Fruit fly (Drosophila melanogaster): ENCODE data around the gene CG44325.

CG44325 gene

DNA sequence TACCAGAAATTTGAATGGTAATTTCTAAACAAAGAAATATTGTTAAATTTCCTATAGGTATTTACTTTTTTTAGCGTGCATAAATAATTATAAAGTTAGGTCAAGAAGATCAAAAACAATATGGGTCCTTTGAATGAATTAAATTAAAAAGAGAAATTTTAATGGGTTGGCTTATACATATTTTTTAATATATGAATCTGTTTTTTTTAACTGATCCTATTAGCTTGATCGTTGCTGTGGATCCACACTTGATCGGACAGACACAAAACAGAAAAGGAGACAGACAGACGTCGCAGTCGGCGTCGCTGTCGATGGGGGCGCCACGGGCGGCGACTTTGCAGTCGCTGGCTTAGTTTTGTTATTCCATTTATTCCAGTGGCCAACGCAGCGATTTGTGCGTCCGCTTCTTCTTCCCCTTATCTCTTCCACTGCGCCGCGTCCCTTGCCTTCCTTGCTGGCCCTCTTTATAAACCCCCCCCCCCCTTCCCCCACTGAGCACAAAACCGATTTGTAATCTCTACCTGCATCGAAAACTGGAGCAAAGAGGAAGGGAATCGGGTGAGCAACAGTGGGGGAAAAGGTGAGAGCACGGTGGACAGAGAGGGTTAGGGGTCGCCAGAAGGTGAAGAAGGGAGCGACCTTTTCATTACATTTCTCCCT, 30.4 kb downstream of the CG44325 start (continued):
- TF ChIP-seq Sox102F (GFP tag; optimal IDR thresholded peaks at IDR 0.05) = peak; percentile 84
- no peak for TF ChIP-seq D19B (GFP tag; optimal IDR thresholded peaks at IDR 0.05)
- no peak for TF ChIP-seq hth (optimal IDR thresholded peaks at IDR 0.05)
- peak; percentile 20 for TF ChIP-seq Mad (GFP tag; optimal IDR thresholded peaks at IDR 0.05)
- peak; percentile 19 for TF ChIP-seq Camta (GFP tag; optimal IDR thresholded peaks at IDR 0.05)
- no peak for TF ChIP-seq tup (GFP tag; optimal IDR thresholded peaks at IDR 0.05)
- TF ChIP-seq Rx (GFP tag; IDR thresholded peaks at IDR 0.05) = no peak
- peak; percentile 85 for TF ChIP-seq CG17361 (GFP tag; IDR thresholded peaks at IDR 0.05)
- peak; percentile 49 for TF ChIP-seq onecut (GFP tag; IDR thresholded peaks at IDR 0.05)
- TF ChIP-seq CG7556 (GFP tag; optimal IDR thresholded peaks at IDR 0.05) = peak; percentile 80
- no peak for TF ChIP-seq CG7928 (GFP tag; optimal IDR thresholded peaks at IDR 0.05)
- peak; percentile 10 for TF ChIP-seq NfI (GFP tag; optimal IDR thresholded peaks at IDR 0.05)
- TF ChIP-seq grn (GFP tag; optimal IDR thresholded peaks at IDR 0.05) = peak; percentile 87
- TF ChIP-seq CG5180 (GFP tag; optimal IDR thresholded peaks at IDR 0.05) = peak; percentile 14
- no peak for TF ChIP-seq ro (GFP tag; IDR thresholded peaks at IDR 0.05)
- TF ChIP-seq kah (GFP tag; optimal IDR thresholded peaks at IDR 0.05) = peak; percentile 31
- TF ChIP-seq Hr78 (GFP tag; optimal IDR thresholded peaks at IDR 0.05) = peak in 1 of 2 experiments; percentile 98
- peak; percentile 61 for TF ChIP-seq Nf-YB (GFP tag; optimal IDR thresholded peaks at IDR 0.05)
- peak; percentile 45 for TF ChIP-seq CG4404 (GFP tag; IDR thresholded peaks at IDR 0.05)
- TF ChIP-seq Dip2 (GFP tag; IDR thresholded peaks at IDR 0.05) = no peak
- TF ChIP-seq ttk (GFP tag; IDR thresholded peaks at IDR 0.05) = 0 out of 2 replicates have a peak, but pooled peaks have one; percentile 4
- no peak for TF ChIP-seq hkb (optimal IDR thresholded peaks at IDR 0.05)
- TF ChIP-seq hkb (GFP tag; IDR thresholded peaks at IDR 0.05) = peak; percentile 77
- TF ChIP-seq br (optimal IDR thresholded peaks at IDR 0.05) = no peak
- TF ChIP-seq stwl (tag; optimal IDR thresholded peaks at IDR 0.05) = no peak
- TF ChIP-seq CG8388 (GFP tag; optimal IDR thresholded peaks at IDR 0.05) = peak; percentile 80
- no peak for TF ChIP-seq Dfd (GFP tag; optimal IDR thresholded peaks at IDR 0.05)
- no peak for TF ChIP-seq mam (GFP tag; optimal IDR thresholded peaks at IDR 0.05)
- peak; percentile 28 for TF ChIP-seq Mes4 (GFP tag; optimal IDR thresholded peaks at IDR 0.05)
- no peak for TF ChIP-seq zen2 (GFP tag; IDR thresholded peaks at IDR 0.05; ENCODE audit: partially characterized antibody)
- TF ChIP-seq gfzf (GFP tag; optimal IDR thresholded peaks at IDR 0.05) = no peak
- TF ChIP-seq Doc2 (GFP tag; IDR thresholded peaks at IDR 0.05) = no peak
- TF ChIP-seq CG17829 (tag; optimal IDR thresholded peaks at IDR 0.05) = peak; percentile 90
- TF ChIP-seq CG31441 (GFP tag; IDR thresholded peaks at IDR 0.05) = peak; percentile 82
- TF ChIP-seq Dll (GFP tag; IDR thresholded peaks at IDR 0.05; ENCODE audit: partially characterized antibody) = no peak
- TF ChIP-seq Sin3A (optimal IDR thresholded peaks at IDR 0.05) = no peak
- TF ChIP-seq NK7.1 (GFP tag; optimal IDR thresholded peaks at IDR 0.05) = no peak
- TF ChIP-seq CG18262 (tag; optimal IDR thresholded peaks at IDR 0.05) = peak; percentile 92
- peak; percentile 58 for TF ChIP-seq tap (tag; optimal IDR thresholded peaks at IDR 0.05)
- TF ChIP-seq Hr39 (optimal IDR thresholded peaks at IDR 0.05) = no peak
- TF ChIP-seq p53 (GFP tag; optimal IDR thresholded peaks at IDR 0.05) = no peak
- TF ChIP-seq sim (GFP tag; IDR thresholded peaks at IDR 0.05) = peak; percentile 31; the same call in 1 of the 2 replicates
- TF ChIP-seq CoRest (tag; optimal IDR thresholded peaks at IDR 0.05) = peak; percentile 82
- peak; percentile 32 for TF ChIP-seq Fer3 (tag; optimal IDR thresholded peaks at IDR 0.05)
- peak; percentile 29 for TF ChIP-seq Meics (GFP tag; optimal IDR thresholded peaks at IDR 0.05)
- TF ChIP-seq so (GFP tag; IDR thresholded peaks at IDR 0.05) = peak; percentile 59; the same call in 1 of the 3 replicates
- peak in 1 of 2 experiments; percentile 4 for TF ChIP-seq crp (GFP tag; optimal IDR thresholded peaks at IDR 0.05)
- TF ChIP-seq corto (GFP tag; optimal IDR thresholded peaks at IDR 0.05) = no peak
- no peak for TF ChIP-seq CG6791 (GFP tag; IDR thresholded peaks at IDR 0.05; ENCODE audit: partially characterized antibody)
- TF ChIP-seq CG9727 (GFP tag; optimal IDR thresholded peaks at IDR 0.05) = peak; percentile 70
- TF ChIP-seq CG9797 (GFP tag; optimal IDR thresholded peaks at IDR 0.05) = no peak

All from whole organism, embryonic.